Worm (Caenorhabditis elegans) whole organism, L4 larva: Measurements from ENCODE around the gene ifc-2.

ENCODE experiments used
- F10B5.3 ChIP-seq: sonication (generic microtip); optimal IDR thresholded peaks from 2 replicates; lab custom pipeline; 2016; ENCODE audit warnings: mild to moderate bottlenecking, missing genetic modification characterization, missing compliant biosample characterization
- T20F7.1 ChIP-seq: fragments of 200-800 bp; sonication (Bioruptor generic); optimal IDR thresholded peaks from 2 replicates; lab custom pipeline; 2018; ENCODE audit warnings: mild to moderate bottlenecking, missing genetic modification characterization, missing compliant biosample characterization
- ZK337.2 ChIP-seq: fragments of 200-800 bp; sonication (Bioruptor generic); IDR thresholded peaks from 2 replicates; pipeline ENCODE4 v1.3.6; 2022; ENCODE audit warnings: missing genetic modification reagents, missing genetic modification characterization, missing compliant biosample characterization
- ZK546.5 ChIP-seq, 2 experiments: sonication (generic microtip); optimal IDR thresholded peaks; 2 replicates each; lab custom pipeline; 2017; ENCODE audit warnings: missing biosample characterization in 2 of 2, missing genetic modification characterization in 2 of 2
- aha-1 ChIP-seq: fragments of 150-350 bp; peaks from one replicate; lab custom pipeline; 2014; ENCODE audit warnings: missing biosample characterization, missing genetic modification characterization
- aly-2 ChIP-seq: sonication (generic microtip); optimal IDR thresholded peaks from 2 replicates; lab custom pipeline; 2018; ENCODE audit warnings: missing biosample characterization, missing genetic modification characterization
- ama-1 ChIP-seq: fragments of 150-350 bp; optimal IDR thresholded peaks from 2 replicates; lab custom pipeline; 2014; ENCODE audit warnings: inconsistent platforms, mixed read lengths
- arid-1 ChIP-seq: fragments of 200-800 bp; sonication (Bioruptor generic); conservative IDR thresholded peaks from 2 replicates; pipeline ENCODE4 v1.3.6; 2022; ENCODE audit warnings: missing genetic modification reagents, missing genetic modification characterization, missing compliant biosample characterization
- attf-4 ChIP-seq: sonication (generic microtip); optimal IDR thresholded peaks from 3 replicates; lab custom pipeline; 2017; ENCODE audit warnings: missing biosample characterization, missing genetic modification characterization
- ceh-20 ChIP-seq: fragments of 200-800 bp; sonication (Bioruptor generic); IDR thresholded peaks from 2 replicates; pipeline ENCODE4 v1.3.6; 2022; ENCODE audit warnings: missing genetic modification reagents, missing genetic modification characterization, missing compliant biosample characterization
- ceh-28 ChIP-seq: fragments of 150-350 bp; optimal IDR thresholded peaks from 2 replicates; lab custom pipeline; 2014; ENCODE audit warnings: missing biosample characterization, missing genetic modification reagents, missing genetic modification characterization
- ceh-32 ChIP-seq: sonication (generic microtip); optimal IDR thresholded peaks from 2 replicates; lab custom pipeline; 2016; ENCODE audit warnings: mild to moderate bottlenecking, missing genetic modification characterization, missing compliant biosample characterization; ENCODE audit not compliant: poor library complexity
- ceh-62 ChIP-seq: sonication (generic microtip); optimal IDR thresholded peaks from 2 replicates; lab custom pipeline; 2017; ENCODE audit warnings: missing biosample characterization, missing genetic modification characterization
- daf-12 ChIP-seq: fragments of 150-350 bp; optimal IDR thresholded peaks from 2 replicates; lab custom pipeline; 2014; ENCODE audit warnings: missing biosample characterization, missing genetic modification reagents, missing genetic modification characterization
- daf-16 ChIP-seq, 3 experiments: sonication (generic microtip); optimal IDR thresholded peaks; 2 replicates each; lab custom pipeline; 2016 to 2017; ENCODE audit warnings: missing genetic modification characterization in 3 of 3, missing genetic modification reagents in 3 of 3, mild to moderate bottlenecking in 2 of 3, missing compliant biosample characterization in 2 of 3, missing biosample characterization in 1 of 3, moderate library complexity in 1 of 3
- dmd-6 ChIP-seq: fragments of 200-800 bp; sonication (Bioruptor generic); IDR thresholded peaks from 2 replicates; pipeline ENCODE4 v1.3.6; 2022; ENCODE audit warnings: missing genetic modification reagents, missing genetic modification characterization, missing compliant biosample characterization
- dmd-8 ChIP-seq: fragments of 200-800 bp; sonication (Bioruptor generic); IDR thresholded peaks from 2 replicates; pipeline ENCODE4 v1.3.6; 2022; ENCODE audit warnings: missing genetic modification characterization, missing compliant biosample characterization
- dve-1 ChIP-seq: sonication (generic microtip); optimal IDR thresholded peaks from 2 replicates; lab custom pipeline; 2017; ENCODE audit warnings: antibody characterized with exemption, mild to moderate bottlenecking, missing genetic modification characterization, missing compliant biosample characterization; ENCODE audit not compliant: insufficient read depth
- egl-43 ChIP-seq: fragments of 200-800 bp; sonication (Bioruptor generic); IDR thresholded peaks from 2 replicates; pipeline ENCODE4 v1.3.6; 2022; ENCODE audit warnings: missing genetic modification reagents, missing genetic modification characterization, missing compliant biosample characterization
- fkh-10 ChIP-seq: fragments of 150-350 bp; optimal IDR thresholded peaks from 2 replicates; lab custom pipeline; 2014; ENCODE audit warnings: missing biosample characterization, missing genetic modification reagents, missing genetic modification characterization
- hlh-11 ChIP-seq: fragments of 200-800 bp; sonication (Bioruptor generic); optimal IDR thresholded peaks from 2 replicates; lab custom pipeline; 2018; ENCODE audit warnings: mild to moderate bottlenecking, missing genetic modification characterization, missing compliant biosample characterization
- hlh-30 ChIP-seq: sonication (generic microtip); optimal IDR thresholded peaks from 2 replicates; lab custom pipeline; 2017; ENCODE audit warnings: antibody characterized with exemption, mild to moderate bottlenecking, missing genetic modification characterization, missing compliant biosample characterization; ENCODE audit not compliant: insufficient read depth
- lin-15B ChIP-seq: fragments of 150-350 bp; sonication (generic microtip); optimal IDR thresholded peaks from 3 replicates; lab custom pipeline; 2014; ENCODE audit warnings: missing biosample characterization, missing genetic modification characterization
- madf-9 ChIP-seq: fragments of 200-800 bp; sonication (Bioruptor generic); conservative IDR thresholded peaks from 2 replicates; pipeline ENCODE4 v1.3.6; 2022; ENCODE audit warnings: missing genetic modification reagents, missing genetic modification characterization, missing compliant biosample characterization
- mep-1 ChIP-seq: fragments of 150-350 bp; sonication (generic microtip); optimal IDR thresholded peaks from 3 replicates; lab custom pipeline; 2014; ENCODE audit warnings: missing biosample characterization, missing genetic modification characterization
- mes-2 ChIP-seq: sonication (generic microtip); optimal IDR thresholded peaks from 2 replicates; lab custom pipeline; 2016; ENCODE audit warnings: missing genotype, mild to moderate bottlenecking, missing genetic modification characterization, missing compliant biosample characterization; ENCODE audit not compliant: poor library complexity, severe bottlenecking
- nhr-237 ChIP-seq: sonication (generic microtip); optimal IDR thresholded peaks from 2 replicates; lab custom pipeline; 2017; ENCODE audit warnings: missing biosample characterization, missing genetic modification characterization
- nhr-28 ChIP-seq: fragments of 150-350 bp; optimal IDR thresholded peaks from 2 replicates; lab custom pipeline; 2014; ENCODE audit warnings: missing biosample characterization, missing genetic modification characterization
- nhr-48 ChIP-seq: sonication (generic microtip); optimal IDR thresholded peaks from 2 replicates; lab custom pipeline; 2016; ENCODE audit warnings: mild to moderate bottlenecking, missing genetic modification characterization, missing compliant biosample characterization
- nhr-6 ChIP-seq: fragments of 150-350 bp; optimal IDR thresholded peaks from 2 replicates; lab custom pipeline; 2014; ENCODE audit warnings: missing biosample characterization, missing genetic modification characterization
- nhr-77 ChIP-seq: fragments of 150-350 bp; optimal IDR thresholded peaks from 2 replicates; lab custom pipeline; 2014; ENCODE audit warnings: missing biosample characterization, missing genetic modification characterization
- php-3 ChIP-seq: fragments of 200-800 bp; sonication (Bioruptor generic); IDR thresholded peaks from 2 replicates; pipeline ENCODE4 v1.3.6; 2022; ENCODE audit warnings: missing genetic modification reagents, missing genetic modification characterization, missing compliant biosample characterization
- pqm-1 ChIP-seq: sonication (generic microtip); optimal IDR thresholded peaks from 2 replicates; lab custom pipeline; 2017; ENCODE audit warnings: missing biosample characterization, missing genetic modification characterization
- saeg-2 ChIP-seq: fragments of 200-800 bp; sonication (Bioruptor generic); IDR thresholded peaks from 2 replicates; pipeline ENCODE4 v1.3.6; 2022; ENCODE audit warnings: missing genetic modification reagents, missing genetic modification characterization, missing compliant biosample characterization
- skn-1 ChIP-seq: fragments of 150-350 bp; optimal IDR thresholded peaks from 2 replicates; lab custom pipeline; 2014; ENCODE audit warnings: missing biosample characterization, missing genetic modification characterization
- unc-39 ChIP-seq: sonication (generic microtip); optimal IDR thresholded peaks from 2 replicates; lab custom pipeline; 2017; ENCODE audit warnings: missing biosample characterization, missing genetic modification characterization
- unc-62 ChIP-seq, 3 experiments: fragments of 150-350 bp in 1 of 3; sonication (generic microtip); optimal IDR thresholded peaks in 2 of 3; peaks in 1 of 3; 1 replicate in 1 of 3; 2 replicates in 2 of 3; lab custom pipeline; 2014 to 2017; ENCODE audit warnings: missing biosample characterization in 3 of 3, missing genetic modification characterization in 3 of 3, missing genetic modification reagents in 3 of 3, missing genotype in 1 of 3
- vab-7 ChIP-seq: fragments of 200-800 bp; sonication (Bioruptor generic); IDR thresholded peaks from 2 replicates; pipeline ENCODE4 v1.3.6; 2022; ENCODE audit warnings: missing genetic modification reagents, missing genetic modification characterization, missing compliant biosample characterization
- zag-1 ChIP-seq: fragments of 150-350 bp; optimal IDR thresholded peaks from 2 replicates; lab custom pipeline; 2014; ENCODE audit warnings: missing biosample characterization, missing genetic modification characterization
- zfp-2 ChIP-seq: sonication (generic microtip); optimal IDR thresholded peaks from 2 replicates; lab custom pipeline; 2016; ENCODE audit warnings: mild to moderate bottlenecking, missing genetic modification characterization, missing compliant biosample characterization
- zip-11 ChIP-seq: fragments of 200-800 bp; sonication (Bioruptor generic); IDR thresholded peaks from 2 replicates; pipeline ENCODE4 v1.3.6; 2022; ENCODE audit warnings: missing genetic modification characterization, missing compliant biosample characterization
- zip-2 ChIP-seq: fragments of 150-350 bp; optimal IDR thresholded peaks from 2 replicates; lab custom pipeline; 2014; ENCODE audit warnings: missing biosample characterization, missing genetic modification characterization

ifc-2 gene

DNA sequence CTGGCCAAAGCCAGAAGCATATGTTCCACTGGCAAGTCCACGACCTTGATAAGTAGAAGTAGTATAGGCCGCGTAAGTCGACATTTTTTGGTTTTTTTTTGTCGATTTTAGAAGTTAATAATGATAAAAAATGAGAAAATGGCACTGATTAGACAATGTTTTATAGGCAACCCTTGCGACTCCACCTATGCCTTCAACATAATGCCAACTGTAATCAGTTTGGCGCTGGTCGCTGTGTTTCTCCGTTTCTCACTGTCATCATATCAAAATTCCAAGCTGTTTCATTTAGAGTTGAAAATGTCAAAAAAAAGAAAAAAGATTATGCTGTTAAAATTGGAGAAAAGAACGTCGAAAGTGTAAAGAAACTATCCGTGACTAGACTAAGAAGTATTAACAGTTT is 9.1 kb downstream of the ifc-2 start:
- TF ChIP-seq nhr-6 (peak; percentile 24), ceh-20 (GFP tag; lab: Robert Waterston, UW) (no peak), hlh-11 (peak; percentile 71), T20F7.1 (GFP tag; lab: Kevin White, UChicago) (peak; percentile 30), nhr-28 (tag; lab: Kevin White, UChicago) (peak; percentile 71), dmd-6 (GFP tag; lab: Robert Waterston, UW) (peak; percentile 64), daf-16 (GFP tag; optimal IDR thresholded peaks at IDR 0.05; lab: Kevin White, UChicago) (no peak), daf-16 (tag; optimal IDR thresholded peaks at IDR 0.05; lab: Kevin White, UChicago) (peak; percentile 78), nhr-237 (tag; lab: Kevin White, UChicago) (no peak), dve-1 (peak; percentile 73), php-3 (peak; percentile 46; the same call in 1 of the 2 replicates), zip-11 (GFP tag; lab: Robert Waterston, UW) (no peak), mes-2 (tag; lab: Kevin White, UChicago) (peak; percentile 23), unc-39 (no peak), saeg-2 (GFP tag; lab: Robert Waterston, UW) (no peak), ZK337.2 (GFP tag; lab: Robert Waterston, UW) (no peak), pqm-1 (tag; lab: Kevin White, UChicago) (peak; percentile 94)

DNA sequence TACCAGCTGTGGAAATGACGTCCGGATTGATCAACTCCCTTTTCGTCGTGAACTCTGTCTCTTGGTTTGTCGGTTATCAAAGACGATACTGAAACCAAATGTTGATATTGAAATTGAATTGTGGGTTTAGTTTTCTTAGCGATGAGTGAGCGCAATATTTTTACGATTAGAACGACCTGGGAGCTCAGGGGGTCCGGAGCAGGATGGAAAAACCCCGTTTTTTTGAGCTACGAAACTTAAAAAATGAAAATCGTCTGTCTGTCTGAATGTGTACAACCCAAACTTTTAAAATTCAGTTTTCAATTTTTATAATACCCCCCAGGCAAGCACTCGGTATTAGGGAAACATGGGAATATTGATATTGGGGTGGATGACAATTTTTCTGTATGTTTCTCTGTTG is 11.9 kb downstream of the ifc-2 start:
- TF ChIP-seq nhr-48 (tag; lab: Kevin White, UChicago) (peak; percentile 3), vab-7 (GFP tag; lab: Robert Waterston, UW) (0 out of 2 replicates have a peak, but pooled peaks have one; percentile 22), fkh-10 (GFP tag; lab: Kevin White, UChicago) (no peak), hlh-11 (peak; percentile 26), madf-9 (GFP tag; lab: Robert Waterston, UW) (no peak), arid-1 (GFP tag; lab: Robert Waterston, UW) (no peak), aly-2 (no peak), mep-1 (tag; lab: Kevin White, UChicago) (peak; percentile 14), aha-1 (tag; lab: Kevin White, UChicago) (no peak), nhr-28 (tag; lab: Kevin White, UChicago) (no peak), nhr-77 (tag; lab: Kevin White, UChicago) (peak; percentile 12), dmd-8 (GFP tag; lab: Robert Waterston, UW) (no peak), ceh-32 (tag; lab: Kevin White, UChicago) (no peak), ZK546.5 (tag; optimal IDR thresholded peaks at IDR 0.05; lab: Kevin White, UChicago) (no peak), egl-43 (GFP tag; lab: Robert Waterston, UW) (0 out of 2 replicates have a peak, but pooled peaks have one; percentile 8), unc-62 (GFP tag; optimal IDR thresholded peaks at IDR 0.05 in 1 of 2; lab: Kevin White, UChicago) (peak in 1 of 2 experiments; percentile 52), unc-62 (tag; optimal IDR thresholded peaks at IDR 0.05; lab: Kevin White, UChicago) (no peak)

DNA sequence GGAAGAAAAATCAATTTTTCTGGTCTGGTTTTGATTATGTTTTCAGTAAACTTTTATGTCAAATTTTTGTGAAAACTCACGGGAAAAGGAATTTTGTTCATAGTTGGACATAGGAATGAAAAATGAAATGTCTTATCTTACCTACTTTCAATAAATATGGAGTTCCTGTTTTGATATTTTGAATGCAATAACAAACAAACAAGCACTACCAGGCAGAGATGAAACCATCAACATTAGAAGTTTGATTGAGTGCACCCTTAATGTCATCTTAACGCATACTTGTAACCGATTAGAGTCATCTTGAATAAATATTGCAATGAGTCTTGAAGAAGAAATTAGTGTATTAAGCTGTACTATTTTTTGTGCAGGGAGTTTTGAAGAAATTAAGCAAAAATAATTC is 13.3 kb downstream of the ifc-2 start, which contains the start of gene M6.11:
Gene M6.11 (minus strand): TSS at position 101 of the 400 bp plus-strand sequence.
- no peak for TF ChIP-seq zfp-2 (tag; lab: Kevin White, UChicago)
- no peak for TF ChIP-seq ceh-62 (tag; lab: Kevin White, UChicago)
- TF ChIP-seq ama-1 (lab: Kevin White, UChicago) = no peak
- peak; percentile 44 for TF ChIP-seq aha-1 (tag; lab: Kevin White, UChicago)
- TF ChIP-seq lin-15B (tag; lab: Kevin White, UChicago) = no peak
- no peak for TF ChIP-seq skn-1
- no peak for TF ChIP-seq F10B5.3
- no peak for TF ChIP-seq hlh-11

DNA sequence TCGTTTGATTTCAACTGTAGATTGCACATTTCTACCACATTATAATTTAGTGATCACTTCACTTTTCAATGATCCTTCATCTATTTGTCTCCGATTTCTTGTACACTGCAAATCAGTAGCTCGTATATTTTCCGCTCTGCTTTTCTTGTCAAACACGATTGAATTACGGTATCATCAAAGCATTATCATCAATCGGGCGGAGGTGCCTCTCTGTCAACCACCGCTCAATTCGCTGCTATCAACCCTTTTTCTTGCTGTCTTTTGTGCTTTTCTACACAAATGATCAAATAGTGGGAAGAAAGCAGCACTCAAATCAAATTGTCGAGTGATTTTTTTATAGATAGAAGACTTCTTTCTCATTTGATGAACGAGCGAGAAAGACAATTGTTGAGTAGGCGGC is 17.1 kb downstream of the ifc-2 start:
- no peak for TF ChIP-seq skn-1
- TF ChIP-seq hlh-30 = no peak
- no peak for TF ChIP-seq zag-1 (tag; lab: Kevin White, UChicago)
- TF ChIP-seq dmd-6 (GFP tag; lab: Robert Waterston, UW) = peak; percentile 69
- peak; percentile 69 for TF ChIP-seq pqm-1 (tag; lab: Kevin White, UChicago)
- no peak for TF ChIP-seq ZK546.5 (tag; optimal IDR thresholded peaks at IDR 0.05; lab: Kevin White, UChicago)
- TF ChIP-seq attf-4 = no peak
- no peak for TF ChIP-seq ceh-28 (tag; lab: Kevin White, UChicago)
- TF ChIP-seq unc-62 (GFP tag; optimal IDR thresholded peaks at IDR 0.05 in 1 of 2; lab: Kevin White, UChicago) = peak in 1 of 2 experiments; percentile 94
- no peak for TF ChIP-seq unc-62 (tag; optimal IDR thresholded peaks at IDR 0.05; lab: Kevin White, UChicago)
- TF ChIP-seq nhr-28 (tag; lab: Kevin White, UChicago) = no peak
- no peak for TF ChIP-seq daf-16 (GFP tag; optimal IDR thresholded peaks at IDR 0.05; lab: Kevin White, UChicago)
- peak; percentile 31 for TF ChIP-seq daf-16 (tag; optimal IDR thresholded peaks at IDR 0.05; lab: Kevin White, UChicago)
- TF ChIP-seq aha-1 (tag; lab: Kevin White, UChicago) = peak; percentile 37
- TF ChIP-seq hlh-11 = peak; percentile 50
- TF ChIP-seq php-3 = peak; percentile 43; the same call in 1 of the 2 replicates
- TF ChIP-seq mep-1 (tag; lab: Kevin White, UChicago) = no peak
- no peak for TF ChIP-seq ZK337.2 (GFP tag; lab: Robert Waterston, UW)
- TF ChIP-seq daf-12 (tag; lab: Kevin White, UChicago) = no peak
- no peak for TF ChIP-seq zip-2 (tag; lab: Kevin White, UChicago)
